Worm (Caenorhabditis elegans): Measurements from ENCODE around the gene cest-1.2.
A peak's percentile ranks its signal among the peaks of the same experiment; 100 is the strongest.

Gene cest-1.2

ce11 chrV:14146199-14146598 lies 14.5 kb downstream of the cest-1.2 start, which contains the start of gene acs-10:
Gene acs-10 (plus strand): TSS chrV:14146499.
- TF ChIP-seq mec-3 (tag; optimal IDR thresholded peaks at IDR 0.05; ENCODE audit: borderline replicate concordance): no peak
- no peak for TF ChIP-seq ztf-16 (tag; optimal IDR thresholded peaks at IDR 0.05)
- no peak for TF ChIP-seq T23F11.4 (GFP tag; optimal IDR thresholded peaks at IDR 0.05)
- TF ChIP-seq ama-1 (optimal IDR thresholded peaks at IDR 0.05): no peak
- TF ChIP-seq nfya-1 (tag; optimal IDR thresholded peaks at IDR 0.05): no peak
- no peak for TF ChIP-seq fax-1 (tag; optimal IDR thresholded peaks at IDR 0.05)
- TF ChIP-seq unc-3 (GFP tag; conservative IDR thresholded peaks at IDR 0.05): no peak
- no peak for TF ChIP-seq unc-3 (tag; optimal IDR thresholded peaks at IDR 0.05)
- TF ChIP-seq ceh-18 (tag; optimal IDR thresholded peaks at IDR 0.05): no peak
- TF ChIP-seq fkh-10 (GFP tag; optimal IDR thresholded peaks at IDR 0.05): no peak
- TF ChIP-seq dmd-4 (tag; optimal IDR thresholded peaks at IDR 0.05; ENCODE audit: borderline replicate concordance): no peak
- TF ChIP-seq dve-1 (tag; optimal IDR thresholded peaks at IDR 0.05): no peak
- no peak for TF ChIP-seq hlh-15 (tag; optimal IDR thresholded peaks at IDR 0.05)

DNA sequence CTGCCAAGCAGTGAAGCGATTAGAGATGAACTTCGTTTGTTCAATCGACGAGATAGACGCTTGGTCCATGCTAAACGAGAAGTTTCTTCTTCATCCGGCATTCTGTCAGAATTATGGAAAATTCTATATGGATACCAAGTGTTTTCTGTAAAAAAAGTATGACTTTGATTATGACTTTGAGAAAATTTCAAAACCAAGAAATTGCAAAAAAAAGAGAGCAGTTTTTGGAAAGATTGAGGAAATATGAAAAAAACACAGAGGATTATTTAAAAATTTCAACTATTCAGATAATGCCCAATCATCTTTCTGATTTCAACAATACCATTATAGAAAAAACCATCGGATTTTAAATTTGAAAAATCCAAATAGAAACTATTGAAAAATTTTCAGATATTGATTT lies 15.4 kb downstream of the cest-1.2 start, which contains the start of gene par-1:
Gene par-1 (minus strand): TSS at position 101 of the 400 bp plus-strand sequence.
- TF ChIP-seq unc-3 (GFP tag; conservative IDR thresholded peaks at IDR 0.05): no peak
- TF ChIP-seq unc-3 (tag; optimal IDR thresholded peaks at IDR 0.05): no peak
- no peak for TF ChIP-seq dve-1 (tag; optimal IDR thresholded peaks at IDR 0.05)
- no peak for TF ChIP-seq pat-9 (tag; optimal IDR thresholded peaks at IDR 0.05)
- TF ChIP-seq eyg-1 (tag; optimal IDR thresholded peaks at IDR 0.05): no peak
- TF ChIP-seq nfya-1 (tag; optimal IDR thresholded peaks at IDR 0.05): no peak
- no peak for TF ChIP-seq pag-3 (tag; optimal IDR thresholded peaks at IDR 0.05; ENCODE audit: borderline replicate concordance)
- TF ChIP-seq K02D7.2 (tag; optimal IDR thresholded peaks at IDR 0.05): no peak
- no peak for TF ChIP-seq hlh-15 (tag; optimal IDR thresholded peaks at IDR 0.05)
- no peak for TF ChIP-seq C38D4.7 (GFP tag; optimal IDR thresholded peaks at IDR 0.05)
- TF ChIP-seq madf-2 (tag; optimal IDR thresholded peaks at IDR 0.05): no peak
- TF ChIP-seq F13H6.1 (tag; optimal IDR thresholded peaks at IDR 0.05): no peak
- TF ChIP-seq lim-6 (tag; optimal IDR thresholded peaks at IDR 0.05): no peak
- TF ChIP-seq fkh-10 (GFP tag; optimal IDR thresholded peaks at IDR 0.05): no peak
- TF ChIP-seq sox-4 (tag; optimal IDR thresholded peaks at IDR 0.05): no peak
- no peak for TF ChIP-seq lin-11 (tag; optimal IDR thresholded peaks at IDR 0.05)
- TF ChIP-seq nhr-11 (tag; optimal IDR thresholded peaks at IDR 0.05): no peak
- TF ChIP-seq fkh-6 (tag; optimal IDR thresholded peaks at IDR 0.05): no peak
- no peak for TF ChIP-seq Y22D7AL.16 (tag; optimal IDR thresholded peaks at IDR 0.05)

DNA sequence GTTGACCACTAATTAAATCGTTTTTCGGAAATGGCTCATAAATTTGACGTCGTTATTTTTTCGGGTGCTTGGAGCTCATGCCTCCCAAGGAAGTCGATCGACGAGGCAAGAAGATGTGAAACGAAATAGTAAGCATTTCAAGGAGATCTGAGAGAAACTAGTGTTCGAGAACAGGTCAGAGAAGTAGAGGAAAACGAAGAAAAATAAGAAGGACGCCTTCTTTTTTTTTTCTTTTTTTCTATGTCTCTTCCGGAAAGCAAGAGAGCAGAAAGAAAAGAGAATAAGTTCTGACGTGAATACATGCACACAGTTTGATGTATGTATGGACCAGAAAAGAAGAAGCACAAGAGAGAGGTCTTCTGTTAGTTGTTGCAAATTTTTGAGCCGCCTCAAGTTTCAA lies 17.0 kb downstream of the cest-1.2 start:
- peak; percentile 70 for TF ChIP-seq unc-42 (tag; optimal IDR thresholded peaks at IDR 0.05)
- no peak for TF ChIP-seq ref-2 (tag; optimal IDR thresholded peaks at IDR 0.05)
- no peak for TF ChIP-seq pat-9 (tag; optimal IDR thresholded peaks at IDR 0.05)
- no peak for TF ChIP-seq hlh-30 (tag; optimal IDR thresholded peaks at IDR 0.05; ENCODE audit: insufficient read depth)
- no peak for TF ChIP-seq sox-4 (tag; optimal IDR thresholded peaks at IDR 0.05)

ce11 chrV:14141846-14142245 lies 18.8 kb downstream of the cest-1.2 start:
- TF ChIP-seq unc-3 (GFP tag; conservative IDR thresholded peaks at IDR 0.05): no peak
- TF ChIP-seq unc-3 (tag; optimal IDR thresholded peaks at IDR 0.05): no peak
- TF ChIP-seq F13H6.1 (tag; optimal IDR thresholded peaks at IDR 0.05): no peak
- no peak for TF ChIP-seq sox-4 (tag; optimal IDR thresholded peaks at IDR 0.05)
- no peak for TF ChIP-seq ceh-45 (GFP tag; IDR thresholded peaks at IDR 0.05)
- no peak for TF ChIP-seq tbx-7 (tag; optimal IDR thresholded peaks at IDR 0.05)
- TF ChIP-seq lim-6 (tag; optimal IDR thresholded peaks at IDR 0.05): no peak
- TF ChIP-seq lin-11 (tag; optimal IDR thresholded peaks at IDR 0.05): no peak
- no peak for TF ChIP-seq ets-4 (tag; optimal IDR thresholded peaks at IDR 0.05)
- TF ChIP-seq che-1 (tag; optimal IDR thresholded peaks at IDR 0.05): no peak
- TF ChIP-seq ceh-14 (tag; optimal IDR thresholded peaks at IDR 0.05): no peak
- no peak for TF ChIP-seq ceh-22 (tag; optimal IDR thresholded peaks at IDR 0.05)
- no peak for TF ChIP-seq K09A11.1 (tag; optimal IDR thresholded peaks at IDR 0.05; ENCODE audit: insufficient read depth)
